Worm (Caenorhabditis elegans): ENCODE measurements around the gene swsn-3.

The swsn-3 gene

DNA sequence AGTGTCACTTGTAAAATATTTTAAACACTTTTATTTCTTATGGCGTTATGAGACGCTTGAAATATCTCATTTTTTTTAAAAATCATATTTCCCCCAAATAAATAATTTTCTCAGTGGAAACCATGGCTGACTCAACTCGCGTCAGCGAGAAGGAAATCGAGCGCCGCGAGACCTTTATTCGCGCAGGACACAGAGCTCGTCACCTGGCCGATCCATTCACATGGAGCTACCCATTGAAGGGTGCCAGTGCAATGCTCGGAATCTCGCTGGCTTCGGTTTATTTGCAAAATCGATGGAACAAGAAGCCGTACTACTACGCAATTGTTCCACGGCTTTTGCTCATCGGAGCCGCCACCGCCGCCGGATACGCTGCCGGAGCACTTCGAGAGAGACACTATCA, 18.3 kb upstream of the swsn-3 start, which contains the start of gene nduc-2 (continued):
- TF ChIP-seq Y5F2A.4 (GFP tag; optimal IDR thresholded peaks at IDR 0.05), result no peak
- TF ChIP-seq spr-3 (GFP tag; optimal IDR thresholded peaks at IDR 0.05), result no peak
- TF ChIP-seq ztf-11 (tag; optimal IDR thresholded peaks at IDR 0.05), result no peak
- 0 out of 2 replicates have a peak, but pooled peaks have one; percentile 7 for TF ChIP-seq lin-1 (GFP tag; IDR thresholded peaks at IDR 0.05)
- no peak for TF ChIP-seq sdz-12 (GFP tag; optimal IDR thresholded peaks at IDR 0.05)
- TF ChIP-seq unc-39 (tag; optimal IDR thresholded peaks at IDR 0.05), result no peak
- no peak for TF ChIP-seq fos-1 (tag; optimal IDR thresholded peaks at IDR 0.05)
- no peak for TF ChIP-seq mep-1 (tag; optimal IDR thresholded peaks at IDR 0.05)
- peak; percentile 28; the same call in 1 of the 2 replicates for TF ChIP-seq pha-4 (GFP tag; IDR thresholded peaks at IDR 0.05)
- no peak for TF ChIP-seq pha-4 (tag; optimal IDR thresholded peaks at IDR 0.05)
- no peak for TF ChIP-seq daf-8 (GFP tag; IDR thresholded peaks at IDR 0.05)
- no peak for TF ChIP-seq zag-1 (tag; optimal IDR thresholded peaks at IDR 0.05)
- TF ChIP-seq Y75B8A.6 (GFP tag; IDR thresholded peaks at IDR 0.05), result 0 out of 2 replicates have a peak, but pooled peaks have one; percentile 15
- TF ChIP-seq ZK337.2 (GFP tag; IDR thresholded peaks at IDR 0.05), result no peak
- no peak for TF ChIP-seq mxl-3 (GFP tag; optimal IDR thresholded peaks at IDR 0.05)
- no peak for TF ChIP-seq rbr-2 (tag; optimal IDR thresholded peaks at IDR 0.05)
- no peak for TF ChIP-seq ceh-82 (tag; optimal IDR thresholded peaks at IDR 0.05)
- no peak for TF ChIP-seq F10B5.3 (tag; optimal IDR thresholded peaks at IDR 0.05)
- no peak for TF ChIP-seq jun-1 (tag; optimal IDR thresholded peaks at IDR 0.05)
- TF ChIP-seq nhr-111 (GFP tag; optimal IDR thresholded peaks at IDR 0.05), result no peak
- no peak for TF ChIP-seq lin-39 (tag; optimal IDR thresholded peaks at IDR 0.05)
- no peak for TF ChIP-seq dmd-6 (GFP tag; IDR thresholded peaks at IDR 0.05)
- no peak for TF ChIP-seq zip-2 (tag; optimal IDR thresholded peaks at IDR 0.05)
- TF ChIP-seq nhr-28 (tag; optimal IDR thresholded peaks at IDR 0.05), result no peak
- no peak for TF ChIP-seq snpc-4 (tag; optimal IDR thresholded peaks at IDR 0.05)
- no peak for TF ChIP-seq tra-1 (GFP tag; IDR thresholded peaks at IDR 0.05)
- TF ChIP-seq ztf-7 (tag; optimal IDR thresholded peaks at IDR 0.05), result no peak
- no peak for TF ChIP-seq nhr-11 (tag; optimal IDR thresholded peaks at IDR 0.05)
- TF ChIP-seq F44E2.7 (GFP tag; IDR thresholded peaks at IDR 0.05), result no peak
- TF ChIP-seq ZK546.5 (tag; optimal IDR thresholded peaks at IDR 0.05), result no peak
- TF ChIP-seq egl-27 (tag; optimal IDR thresholded peaks at IDR 0.05), result no peak
- TF ChIP-seq dmd-9 (GFP tag; IDR thresholded peaks at IDR 0.05), result no peak
- TF ChIP-seq madf-9 (GFP tag; conservative IDR thresholded peaks at IDR 0.05), result no peak
- no peak for TF ChIP-seq daf-16 (GFP tag; optimal IDR thresholded peaks at IDR 0.05)
- TF ChIP-seq daf-16 (tag; optimal IDR thresholded peaks at IDR 0.05), result no peak
- TF ChIP-seq D1046.2 (GFP tag; IDR thresholded peaks at IDR 0.05), result 0 out of 2 replicates have a peak, but pooled peaks have one; percentile 19
- no peak for TF ChIP-seq egl-43 (GFP tag; IDR thresholded peaks at IDR 0.05)
- TF ChIP-seq hmg-1.1 (GFP tag; IDR thresholded peaks at IDR 0.05), result no peak
- TF ChIP-seq pqm-1 (tag; optimal IDR thresholded peaks at IDR 0.05), result no peak
- TF ChIP-seq spr-1 (tag; optimal IDR thresholded peaks at IDR 0.05), result no peak
- no peak for TF ChIP-seq nhr-10 (tag; optimal IDR thresholded peaks at IDR 0.05)
- no peak for TF ChIP-seq hlh-30 (tag; optimal IDR thresholded peaks at IDR 0.05; ENCODE audit: insufficient read depth)
- TF ChIP-seq nhr-6 (tag; optimal IDR thresholded peaks at IDR 0.05), result no peak
- no peak for TF ChIP-seq aly-2 (tag; optimal IDR thresholded peaks at IDR 0.05)
- TF ChIP-seq T26A8.4 (GFP tag; IDR thresholded peaks at IDR 0.05), result peak; percentile 44; the same call in 1 of the 2 replicates
- TF ChIP-seq T20F7.1 (GFP tag; optimal IDR thresholded peaks at IDR 0.05), result no peak
- no peak for TF ChIP-seq nhr-76 (tag; optimal IDR thresholded peaks at IDR 0.05)
- no peak for TF ChIP-seq mes-2 (tag; optimal IDR thresholded peaks at IDR 0.05; ENCODE audit: poor library complexity, severe bottlenecking)
- no peak for TF ChIP-seq nhr-48 (tag; optimal IDR thresholded peaks at IDR 0.05)
- TF ChIP-seq snpc-1.2 (GFP tag; IDR thresholded peaks at IDR 0.05), result no peak
- no peak for TF ChIP-seq F37D6.2 (tag; optimal IDR thresholded peaks at IDR 0.05)
- no peak for TF ChIP-seq fkh-10 (GFP tag; optimal IDR thresholded peaks at IDR 0.05)
- TF ChIP-seq dpl-1 (GFP tag; optimal IDR thresholded peaks at IDR 0.05), result no peak
- TF ChIP-seq aha-1 (tag), result no peak
- TF ChIP-seq attf-4 (tag; optimal IDR thresholded peaks at IDR 0.05), result no peak
